Worm (Caenorhabditis elegans): ENCODE results near the gene Y54G2A.52.

- TF ChIP-seq T22C8.4 (GFP tag; IDR thresholded peaks at IDR 0.05) (peak; percentile 65), ztf-23 (GFP tag; IDR thresholded peaks at IDR 0.05) (peak; percentile 74)
These were observed 7.0 kb upstream of the Y54G2A.52 start, which contains the start of gene Y54G2A.45 for ce11 chrIV:2805525-2805924.
